Worm (Caenorhabditis elegans) whole organism, young adult: ENCODE measurements around the gene lipl-6.

ENCODE experiments used
- F22D6.2 ChIP-seq: sonication (generic microtip); optimal IDR thresholded peaks from 2 replicates; lab custom pipeline; 2016; ENCODE audit warnings: mild to moderate bottlenecking, missing genetic modification characterization, missing compliant biosample characterization
- dpff-1 ChIP-seq: sonication (generic microtip); optimal IDR thresholded peaks from 2 replicates; lab custom pipeline; 2017; ENCODE audit warnings: mild to moderate bottlenecking, missing genetic modification characterization, missing compliant biosample characterization
- nfya-1 ChIP-seq: sonication (generic microtip); optimal IDR thresholded peaks from 2 replicates; lab custom pipeline; 2017; ENCODE audit warnings: antibody characterized with exemption, missing compliant biosample characterization, missing genetic modification characterization, borderline replicate concordance; ENCODE audit not compliant: insufficient read depth
- snpc-4 ChIP-seq, 5 experiments: fragments of 150-350 bp in 1 of 5; sonication (generic microtip) in 4 of 5; optimal IDR thresholded peaks; 2 replicates each; lab custom pipeline; 2014 to 2018; ENCODE audit warnings: missing genetic modification characterization in 5 of 5, missing biosample characterization in 3 of 5, antibody characterized with exemption in 2 of 5, mild to moderate bottlenecking in 2 of 5, missing compliant biosample characterization in 2 of 5, missing genotype in 2 of 5, moderate library complexity in 2 of 5, missing genetic modification reagents in 1 of 5
- ztf-28 ChIP-seq: fragments of 200-800 bp; sonication (Bioruptor generic); IDR thresholded peaks from 2 replicates; pipeline ENCODE4 v1.3.6; 2022; ENCODE audit warnings: missing genetic modification reagents, missing genetic modification characterization, missing compliant biosample characterization

DNA sequence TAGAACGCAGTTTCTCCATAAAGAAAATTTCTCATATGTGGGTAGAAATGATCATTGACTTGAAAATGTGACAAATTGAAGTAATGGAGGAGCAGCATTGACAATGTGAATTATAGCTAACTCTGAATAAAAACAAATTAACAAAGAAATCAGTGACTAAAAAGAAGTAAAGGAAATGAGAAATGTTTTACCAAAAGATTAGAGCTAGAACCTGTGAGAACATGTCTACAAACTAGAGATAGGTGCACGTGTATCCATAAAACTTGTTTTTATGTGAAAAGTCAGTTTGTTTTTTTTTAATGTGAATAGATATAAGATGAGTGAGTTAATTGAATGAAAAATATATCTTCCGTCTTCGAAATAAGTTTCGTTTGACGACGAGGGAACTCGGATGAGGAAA, 44.9 kb upstream of the lipl-6 start, which contains the start of gene sre-12:
- TF ChIP-seq snpc-4 (GFP tag; optimal IDR thresholded peaks at IDR 0.05; lab: Kevin White, UChicago) (no peak), snpc-4 (tag; optimal IDR thresholded peaks at IDR 0.05; lab: Kevin White, UChicago) (no peak), F22D6.2 (no peak), dpff-1 (tag; lab: Kevin White, UChicago) (no peak), nfya-1 (tag; lab: Kevin White, UChicago) (no peak), ztf-28 (GFP tag; lab: Robert Waterston, UW) (no peak)
